Worm (Caenorhabditis elegans): Measurements from ENCODE around the gene srx-130.

Gene srx-130

DNA sequence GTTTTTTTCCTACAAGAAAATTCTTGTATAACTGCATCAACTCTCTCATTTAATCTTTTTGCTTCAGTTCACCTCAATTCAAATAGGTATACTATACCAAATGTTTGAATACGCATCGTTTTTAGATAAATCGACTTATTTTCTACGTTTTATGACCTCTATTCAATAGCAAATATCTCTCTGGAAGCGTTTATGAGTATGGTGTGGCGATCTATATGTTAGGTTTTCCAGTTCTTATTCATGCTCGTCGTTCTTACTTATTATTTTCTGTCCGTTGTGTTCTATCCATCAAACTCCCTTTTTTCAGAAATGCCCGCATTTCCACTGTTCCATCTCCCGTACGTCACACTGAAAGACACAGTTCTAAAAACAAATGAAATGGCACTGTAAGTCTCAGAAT is 37.4 kb downstream of the srx-130 start, which contains the start of gene T22G5.3:
Gene T22G5.3, plus strand, starts transcription at position 301 of the 400 bp plus-strand sequence.
- TF ChIP-seq spr-1 (tag; optimal IDR thresholded peaks at IDR 0.05), result no peak
- TF ChIP-seq unc-39 (tag; optimal IDR thresholded peaks at IDR 0.05), result no peak
- TF ChIP-seq egl-43 (GFP tag; IDR thresholded peaks at IDR 0.05), result no peak
- no peak for TF ChIP-seq ces-1 (GFP tag; optimal IDR thresholded peaks at IDR 0.05)
- TF ChIP-seq nhr-11 (tag; optimal IDR thresholded peaks at IDR 0.05), result no peak

DNA sequence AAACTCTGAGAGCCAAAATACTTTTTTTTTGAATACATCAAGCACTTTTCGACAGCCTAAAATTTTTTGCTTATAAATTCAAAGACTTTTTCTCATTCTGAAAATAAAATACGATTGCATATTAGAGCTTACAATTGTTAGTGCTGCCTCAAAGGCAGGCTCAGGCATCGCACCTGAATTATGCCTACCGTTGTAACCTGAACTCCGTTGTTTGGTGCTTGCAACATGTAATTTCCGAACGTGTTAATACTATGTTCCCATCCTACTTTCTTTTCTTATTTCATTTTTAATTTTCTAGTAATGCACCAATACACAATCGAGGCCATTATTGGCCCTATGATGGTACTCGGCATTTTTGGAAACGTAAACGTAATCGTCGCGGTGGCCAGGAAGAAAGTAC is 44.1 kb downstream of the srx-130 start, which contains the start of gene srsx-19:
Gene srsx-19, plus strand, starts transcription at position 301 of the 400 bp plus-strand sequence.
- TF ChIP-seq aha-1 (tag), result peak; percentile 16
- no peak for TF ChIP-seq tra-1 (GFP tag; IDR thresholded peaks at IDR 0.05)
- no peak for TF ChIP-seq ztf-7 (tag; optimal IDR thresholded peaks at IDR 0.05)

DNA sequence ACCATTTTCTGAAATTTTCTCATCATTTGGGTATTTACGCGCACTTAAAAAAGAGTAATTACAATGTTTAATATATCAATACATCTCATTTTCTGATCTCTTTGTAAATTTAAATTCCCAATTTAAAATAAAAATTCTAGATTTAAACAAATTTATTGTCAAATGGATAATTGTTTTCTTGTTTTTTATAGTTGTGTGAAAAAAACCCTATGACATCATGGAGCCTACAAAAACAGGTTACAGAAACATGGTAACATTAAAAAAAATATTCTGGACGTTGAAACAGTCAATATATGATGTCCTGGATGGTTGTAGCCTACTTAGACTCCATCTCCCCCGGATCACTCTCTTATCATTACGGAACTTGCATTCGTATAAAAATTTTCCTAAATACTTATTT is 46.3 kb downstream of the srx-130 start, which contains the start of gene spp-12:
Gene spp-12, plus strand, starts transcription at position 301 of the 400 bp plus-strand sequence.
- TF ChIP-seq nhr-111 (GFP tag; optimal IDR thresholded peaks at IDR 0.05), result no peak

DNA sequence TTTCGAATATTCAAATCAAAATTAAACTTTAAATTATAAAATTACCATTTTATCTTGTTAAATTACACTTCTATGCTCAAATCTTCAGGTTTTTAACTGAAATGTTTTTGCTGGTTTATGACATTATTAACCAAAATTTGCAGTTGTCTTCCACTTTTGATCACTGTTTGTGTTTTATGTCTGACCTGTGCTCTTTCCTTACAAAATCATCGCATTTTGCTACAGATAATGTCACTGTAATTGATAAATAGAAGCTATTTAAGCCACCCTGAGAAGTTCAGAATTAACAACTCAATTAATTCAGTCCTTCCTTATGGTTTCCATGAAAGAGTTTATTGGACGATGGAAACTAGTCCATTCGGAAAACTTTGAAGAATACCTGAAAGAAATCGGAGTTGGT is 47.2 kb downstream of the srx-130 start, which contains the start of gene lbp-8:
Gene lbp-8, plus strand, starts transcription at position 301 of the 400 bp plus-strand sequence.
- TF ChIP-seq R02D3.7 (tag; optimal IDR thresholded peaks at IDR 0.05), result no peak
- TF ChIP-seq F37D6.2 (tag; optimal IDR thresholded peaks at IDR 0.05), result no peak
- no peak for TF ChIP-seq dmd-9 (GFP tag; IDR thresholded peaks at IDR 0.05)
- TF ChIP-seq fkh-10 (GFP tag; optimal IDR thresholded peaks at IDR 0.05), result no peak
- TF ChIP-seq ceh-62 (tag; optimal IDR thresholded peaks at IDR 0.05), result no peak
- TF ChIP-seq nhr-76 (tag; optimal IDR thresholded peaks at IDR 0.05), result no peak
- TF ChIP-seq lin-38 (GFP tag; IDR thresholded peaks at IDR 0.05), result no peak
- no peak for TF ChIP-seq mxl-3 (GFP tag; optimal IDR thresholded peaks at IDR 0.05)
- no peak for TF ChIP-seq F26F4.8 (GFP tag; conservative IDR thresholded peaks at IDR 0.05)
- no peak for TF ChIP-seq F49E8.2 (tag; optimal IDR thresholded peaks at IDR 0.05; ENCODE audit: borderline replicate concordance)
- no peak for TF ChIP-seq pqm-1 (tag; optimal IDR thresholded peaks at IDR 0.05)
- no peak for TF ChIP-seq ceh-20 (GFP tag; IDR thresholded peaks at IDR 0.05)
- no peak for TF ChIP-seq nhr-42 (GFP tag; IDR thresholded peaks at IDR 0.05)
- no peak for TF ChIP-seq spr-3 (GFP tag; optimal IDR thresholded peaks at IDR 0.05)
- TF ChIP-seq egl-27 (tag; optimal IDR thresholded peaks at IDR 0.05), result no peak

DNA sequence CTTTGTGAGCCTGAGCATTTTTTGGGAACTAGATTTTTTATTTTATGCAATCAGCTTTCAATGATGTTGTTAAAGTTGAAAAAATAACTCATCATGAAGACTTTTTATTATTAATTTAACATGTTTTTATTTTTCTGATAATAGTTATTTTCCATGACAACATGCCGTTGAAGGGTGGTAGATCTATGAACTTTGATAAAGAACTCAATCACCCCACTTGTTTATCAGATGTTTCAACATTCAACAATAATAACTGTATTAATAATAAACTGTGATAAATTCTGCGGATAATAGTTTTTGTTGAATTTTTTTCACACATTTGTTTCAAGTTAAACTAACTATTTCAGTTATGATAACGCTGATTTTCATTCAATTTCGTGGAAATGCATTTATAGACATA is 48.2 kb downstream of the srx-130 start:
- TF ChIP-seq daf-16 (GFP tag; optimal IDR thresholded peaks at IDR 0.05), result no peak
- peak; percentile 96 for TF ChIP-seq daf-16 (tag; optimal IDR thresholded peaks at IDR 0.05)
- TF ChIP-seq nhr-25 (tag; optimal IDR thresholded peaks at IDR 0.05; ENCODE audit: borderline replicate concordance, insufficient read depth), result no peak
- peak; percentile 45 for TF ChIP-seq hlh-11 (tag; optimal IDR thresholded peaks at IDR 0.05)
- no peak for TF ChIP-seq F10B5.3 (tag; optimal IDR thresholded peaks at IDR 0.05)
- TF ChIP-seq nhr-28 (tag; optimal IDR thresholded peaks at IDR 0.05), result peak; percentile 37
- TF ChIP-seq dve-1 (tag; optimal IDR thresholded peaks at IDR 0.05; ENCODE audit: insufficient read depth), result peak; percentile 76
- TF ChIP-seq unc-39 (tag; optimal IDR thresholded peaks at IDR 0.05), result no peak
- TF ChIP-seq snpc-4 (tag; optimal IDR thresholded peaks at IDR 0.05), result no peak
- no peak for TF ChIP-seq fos-1 (tag; optimal IDR thresholded peaks at IDR 0.05)
- peak; percentile 53 for TF ChIP-seq nhr-77 (tag; optimal IDR thresholded peaks at IDR 0.05)
- peak; percentile 64 for TF ChIP-seq dmd-6 (GFP tag; IDR thresholded peaks at IDR 0.05)
- TF ChIP-seq nhr-11 (tag; optimal IDR thresholded peaks at IDR 0.05), result no peak
- no peak for TF ChIP-seq F49E8.2 (tag; optimal IDR thresholded peaks at IDR 0.05; ENCODE audit: borderline replicate concordance)
- TF ChIP-seq lir-3 (tag; optimal IDR thresholded peaks at IDR 0.05), result no peak
- TF ChIP-seq php-3 (GFP tag; IDR thresholded peaks at IDR 0.05), result peak; percentile 55; the same call in 1 of the 2 replicates

Data from whole organism, L4 larva.